Worm (Caenorhabditis elegans): ENCODE data around the gene thn-2.

- TF ChIP-seq ceh-31 (tag; optimal IDR thresholded peaks at IDR 0.05) (no peak), tbx-2 (tag; optimal IDR thresholded peaks at IDR 0.05) (no peak), nhr-11 (tag; optimal IDR thresholded peaks at IDR 0.05) (no peak), ceh-6 (GFP tag; optimal IDR thresholded peaks at IDR 0.05) (no peak)
Observed at ce11 chrIV:12389951-12390350, 7.0 kb downstream of the thn-2 start, which contains the start of gene spe-45.

Measured in whole organism, late embryonic.